Fruit fly (Drosophila melanogaster) whole organism, embryonic: ENCODE measurements around the gene CG12009.

Experiments used
- BEAF-32 ChIP-seq: fragments of 200-800 bp; sonication (Bioruptor generic); optimal IDR thresholded peaks from 3 replicates; lab custom pipeline; 2017; ENCODE audit warnings: missing biosample characterization, missing genetic modification characterization, mild to moderate bottlenecking, moderate library complexity, missing genetic modification reagents
- C15 ChIP-seq: fragments of 200-800 bp; sonication (Bioruptor generic); IDR thresholded peaks from 3 replicates; pipeline ENCODE4 v1.3.6; 2022; ENCODE audit warnings: missing biosample characterization, missing genetic modification characterization
- CG11093 ChIP-seq: fragments of 200-800 bp; sonication (Bioruptor generic); IDR thresholded peaks from 3 replicates; pipeline ENCODE4 v1.3.6; 2022; ENCODE audit warnings: missing biosample characterization, missing genetic modification characterization
- CG11398 ChIP-seq: fragments of 200-800 bp; sonication (Bioruptor generic); optimal IDR thresholded peaks from 2 replicates; lab custom pipeline; 2016; ENCODE audit warnings: missing biosample characterization, missing genetic modification characterization
- CG12104 ChIP-seq: fragments of 200-800 bp; sonication (Bioruptor generic); optimal IDR thresholded peaks from 3 replicates; lab custom pipeline; 2016; ENCODE audit warnings: missing biosample characterization, missing genetic modification characterization
- CG14050 ChIP-seq: fragments of 200-800 bp; sonication (Bioruptor generic); IDR thresholded peaks from 3 replicates; pipeline ENCODE4 v1.3.6; 2022; ENCODE audit warnings: missing biosample characterization, missing genetic modification characterization
- CG14441 ChIP-seq: fragments of 200-800 bp; sonication (Bioruptor generic); IDR thresholded peaks from 2 replicates; pipeline ENCODE4 v1.3.6; 2022; ENCODE audit warnings: missing biosample characterization, missing genetic modification characterization
- CG14667 ChIP-seq: fragments of 200-800 bp; sonication (Bioruptor generic); IDR thresholded peaks from 2 replicates; pipeline ENCODE4 v1.3.6; 2022; ENCODE audit warnings: missing biosample characterization, missing genetic modification characterization
- CG15601 ChIP-seq: fragments of 200-800 bp; sonication (Bioruptor generic); optimal IDR thresholded peaks from 3 replicates; lab custom pipeline; 2019; ENCODE audit warnings: missing biosample characterization, mild to moderate bottlenecking, missing genetic modification characterization, moderate library complexity
- CG17359 ChIP-seq: fragments of 200-800 bp; sonication (Bioruptor generic); optimal IDR thresholded peaks from 3 replicates; lab custom pipeline; 2018; ENCODE audit warnings: missing biosample characterization, mild to moderate bottlenecking, missing genetic modification characterization, moderate library complexity
- CG17612 ChIP-seq: fragments of 200-800 bp; sonication (Bioruptor generic); IDR thresholded peaks from 2 replicates; pipeline ENCODE4 v1.3.6; 2022; ENCODE audit warnings: missing biosample characterization, missing genetic modification characterization
- CG18619 ChIP-seq: fragments of 200-800 bp; sonication (Bioruptor generic); optimal IDR thresholded peaks from 3 replicates; lab custom pipeline; 2017; ENCODE audit warnings: missing biosample characterization, mild to moderate bottlenecking, missing genetic modification characterization
- CG2202 ChIP-seq: fragments of 200-800 bp; sonication (Bioruptor generic); optimal IDR thresholded peaks from 2 replicates; lab custom pipeline; 2018; ENCODE audit warnings: missing biosample characterization, mild to moderate bottlenecking, missing genetic modification characterization
- CG32772 ChIP-seq: fragments of 200-800 bp; sonication (Bioruptor generic); IDR thresholded peaks from 2 replicates; pipeline ENCODE4 v1.3.6; 2022; ENCODE audit warnings: missing biosample characterization, missing genetic modification characterization
- CG4424 ChIP-seq: fragments of 200-800 bp; sonication (Bioruptor generic); optimal IDR thresholded peaks from 3 replicates; lab custom pipeline; 2016; ENCODE audit warnings: missing biosample characterization, missing genetic modification characterization
- CG4707 ChIP-seq: fragments of 200-800 bp; sonication (Bioruptor generic); optimal IDR thresholded peaks from 2 replicates; lab custom pipeline; 2018; ENCODE audit warnings: missing biosample characterization, mild to moderate bottlenecking, missing genetic modification characterization, moderate library complexity
- CG6813 ChIP-seq: fragments of 200-800 bp; sonication (Bioruptor generic); optimal IDR thresholded peaks from 2 replicates; lab custom pipeline; 2017; ENCODE audit warnings: missing biosample characterization, missing genetic modification characterization, mild to moderate bottlenecking, moderate library complexity, missing genetic modification reagents
- CG7556 ChIP-seq: fragments of 200-800 bp; sonication (Bioruptor generic); optimal IDR thresholded peaks from 2 replicates; lab custom pipeline; 2017; ENCODE audit warnings: missing biosample characterization, mild to moderate bottlenecking, missing genetic modification characterization
- CG8089 ChIP-seq: fragments of 200-800 bp; sonication (Bioruptor generic); optimal IDR thresholded peaks from 3 replicates; lab custom pipeline; 2016; ENCODE audit warnings: missing biosample characterization, missing genetic modification characterization
- CG8281 ChIP-seq: fragments of 200-800 bp; sonication (Bioruptor generic); optimal IDR thresholded peaks from 2 replicates; lab custom pipeline; 2018; ENCODE audit warnings: missing biosample characterization, mild to moderate bottlenecking, missing genetic modification characterization, moderate library complexity
- CG9215 ChIP-seq: fragments of 200-800 bp; sonication (Bioruptor generic); IDR thresholded peaks from 2 replicates; pipeline ENCODE4 v1.3.6; 2022; ENCODE audit warnings: missing biosample characterization, missing genetic modification characterization
- Dp ChIP-seq: fragments of 200-800 bp; sonication (Bioruptor generic); optimal IDR thresholded peaks from 2 replicates; lab custom pipeline; 2018; ENCODE audit warnings: missing biosample characterization, mild to moderate bottlenecking, missing genetic modification characterization, moderate library complexity
- Dref ChIP-seq: fragments of 200-800 bp; sonication (Bioruptor generic); IDR thresholded peaks from 2 replicates; pipeline ENCODE4 v1.3.6; 2022; ENCODE audit warnings: missing biosample characterization, missing genetic modification characterization
- Elba2 ChIP-seq: fragments of 200-800 bp; sonication (Bioruptor generic); optimal IDR thresholded peaks from 3 replicates; lab custom pipeline; 2016; ENCODE audit warnings: missing biosample characterization, missing genetic modification characterization
- Fer1 ChIP-seq: fragments of 200-800 bp; sonication (Bioruptor generic); optimal IDR thresholded peaks from 2 replicates; lab custom pipeline; 2017; ENCODE audit warnings: missing biosample characterization, mild to moderate bottlenecking, missing genetic modification characterization
- Lhr ChIP-seq: fragments of 200-800 bp; sonication (Bioruptor generic); optimal IDR thresholded peaks from 3 replicates; lab custom pipeline; 2017; ENCODE audit warnings: mild to moderate bottlenecking, missing biosample characterization, missing genetic modification reagents, missing genetic modification characterization
- MBD-R2 ChIP-seq: fragments of 200-800 bp; sonication (Bioruptor generic); IDR thresholded peaks from 2 replicates; pipeline ENCODE4 v1.3.6; 2022; ENCODE audit warnings: missing biosample characterization, missing genetic modification characterization
- Nf-YC ChIP-seq: fragments of 200-800 bp; optimal IDR thresholded peaks from 3 replicates; lab custom pipeline; 2019; ENCODE audit warnings: missing biosample characterization, mild to moderate bottlenecking, missing genetic modification characterization, moderate library complexity
- bcd ChIP-seq: fragments of 200-800 bp; sonication (Bioruptor generic); optimal IDR thresholded peaks from 2 replicates; lab custom pipeline; 2017; ENCODE audit warnings: missing biosample characterization, mild to moderate bottlenecking, missing genetic modification characterization
- da ChIP-seq: fragments of 200-800 bp; sonication (Bioruptor generic); optimal IDR thresholded peaks from 2 replicates; lab custom pipeline; 2016; ENCODE audit warnings: missing biosample characterization, missing genetic modification characterization
- dimm ChIP-seq: fragments of 200-800 bp; sonication (Bioruptor generic); IDR thresholded peaks from 2 replicates; pipeline ENCODE4 v1.3.6; 2022; ENCODE audit warnings: missing biosample characterization, missing genetic modification characterization
- dmrt11E ChIP-seq: fragments of 200-800 bp; sonication (Bioruptor generic); optimal IDR thresholded peaks from 3 replicates; lab custom pipeline; 2018; ENCODE audit warnings: missing biosample characterization, mild to moderate bottlenecking, missing genetic modification characterization, moderate library complexity
- emc ChIP-seq: fragments of 200-800 bp; sonication (Bioruptor generic); optimal IDR thresholded peaks from 2 replicates; lab custom pipeline; 2016; ENCODE audit warnings: missing biosample characterization, missing genetic modification characterization
- fd64A ChIP-seq: fragments of 200-800 bp; sonication (Bioruptor generic); optimal IDR thresholded peaks from 3 replicates; lab custom pipeline; 2018; ENCODE audit warnings: missing biosample characterization, mild to moderate bottlenecking, missing genetic modification characterization
- gt ChIP-seq: fragments of 200-800 bp; sonication (Bioruptor generic); IDR thresholded peaks from 2 replicates; pipeline ENCODE4 v1.3.6; 2022; ENCODE audit warnings: missing biosample characterization, missing genetic modification characterization
- inv ChIP-seq: fragments of 200-800 bp; sonication (Bioruptor generic); IDR thresholded peaks from 2 replicates; pipeline ENCODE4 v1.3.6; 2022; ENCODE audit warnings: missing biosample characterization, missing genetic modification characterization; ENCODE audit not compliant: partially characterized antibody
- kay ChIP-seq: fragments of 200-800 bp; sonication (Bioruptor generic); optimal IDR thresholded peaks from 2 replicates; lab custom pipeline; 2016; ENCODE audit warnings: missing biosample characterization, missing genetic modification characterization
- kni ChIP-seq: fragments of 200-800 bp; sonication (Bioruptor generic); optimal IDR thresholded peaks from 3 replicates; lab custom pipeline; 2017; ENCODE audit warnings: mild to moderate bottlenecking, missing biosample characterization, missing genetic modification reagents, missing genetic modification characterization
- nau ChIP-seq: fragments of 200-800 bp; sonication (Bioruptor generic); optimal IDR thresholded peaks from 3 replicates; lab custom pipeline; 2017; ENCODE audit warnings: missing biosample characterization, mild to moderate bottlenecking, missing genetic modification characterization, missing genetic modification reagents
- org-1 ChIP-seq: fragments of 200-800 bp; sonication (Bioruptor generic); optimal IDR thresholded peaks from 2 replicates; lab custom pipeline; 2017; ENCODE audit warnings: missing biosample characterization, missing genetic modification characterization
- phol ChIP-seq: fragments of 200-800 bp; sonication (Bioruptor generic); optimal IDR thresholded peaks from 3 replicates; lab custom pipeline; 2018; ENCODE audit warnings: missing biosample characterization, mild to moderate bottlenecking, missing genetic modification characterization, moderate library complexity
- pzg ChIP-seq: fragments of 200-800 bp; sonication (Bioruptor generic); optimal IDR thresholded peaks from 3 replicates; lab custom pipeline; 2018; ENCODE audit warnings: missing biosample characterization, mild to moderate bottlenecking, missing genetic modification characterization, moderate library complexity
- ro ChIP-seq: fragments of 200-800 bp; sonication (Bioruptor generic); IDR thresholded peaks from 2 replicates; pipeline ENCODE4 v1.3.6; 2022; ENCODE audit warnings: missing biosample characterization, missing genetic modification characterization
- schlank ChIP-seq: fragments of 200-800 bp; sonication (Bioruptor generic); optimal IDR thresholded peaks from 2 replicates; lab custom pipeline; 2018; ENCODE audit warnings: missing biosample characterization, mild to moderate bottlenecking, missing genetic modification characterization
- tio ChIP-seq: fragments of 200-800 bp; sonication (Bioruptor generic); optimal IDR thresholded peaks from 2 replicates; lab custom pipeline; 2017; ENCODE audit warnings: missing biosample characterization, missing genetic modification characterization, inconsistent platforms
- trem ChIP-seq: fragments of 200-800 bp; optimal IDR thresholded peaks from 3 replicates; lab custom pipeline; 2019; ENCODE audit warnings: missing biosample characterization, mild to moderate bottlenecking, missing genetic modification characterization, moderate library complexity
- unpg ChIP-seq: fragments of 200-800 bp; sonication (Bioruptor generic); optimal IDR thresholded peaks from 3 replicates; lab custom pipeline; 2018; ENCODE audit warnings: missing biosample characterization, mild to moderate bottlenecking, missing genetic modification characterization, moderate library complexity
- wor ChIP-seq: fragments of 200-800 bp; sonication (Bioruptor generic); IDR thresholded peaks from 2 replicates; pipeline ENCODE4 v1.3.6; 2022; ENCODE audit warnings: missing biosample characterization, missing genetic modification characterization
- zfh1 ChIP-seq: fragments of 200-800 bp; sonication (Bioruptor generic); IDR thresholded peaks from 3 replicates; pipeline ENCODE4 v1.3.6; 2022; ENCODE audit warnings: missing biosample characterization, missing genetic modification characterization
- zfh2 ChIP-seq: fragments of 200-800 bp; sonication (Bioruptor generic); optimal IDR thresholded peaks from 2 replicates; lab custom pipeline; 2016; ENCODE audit warnings: missing biosample characterization, missing genetic modification characterization

Gene CG12009

dm6 chr3L:3251659-3252490 lies 39.4 kb upstream of the CG12009 start (continued):
- TF ChIP-seq ro (GFP tag; lab: Robert Waterston, UW) (no peak), emc (no peak), da (no peak), CG17359 (tag; lab: Kevin White, UChicago) (no peak), gt (GFP tag; lab: Robert Waterston, UW) (no peak), CG11398 (GFP tag; lab: Kevin White, UChicago) (no peak), CG4707 (no peak), CG15601 (tag; lab: Kevin White, UChicago) (no peak), kni (GFP tag; lab: Kevin White, UChicago) (no peak), Elba2 (GFP tag; lab: Kevin White, UChicago) (no peak), CG14667 (no peak), CG8089 (no peak), BEAF-32 (GFP tag; lab: Kevin White, UChicago) (no peak), dimm (no peak), zfh2 (GFP tag; lab: Kevin White, UChicago) (no peak), bcd (no peak), unpg (GFP tag; lab: Kevin White, UChicago) (no peak), phol (tag; lab: Kevin White, UChicago) (no peak), fd64A (GFP tag; lab: Kevin White, UChicago) (no peak), CG8281 (tag; lab: Kevin White, UChicago) (no peak), CG6813 (GFP tag; lab: Kevin White, UChicago) (no peak), CG7556 (GFP tag; lab: Kevin White, UChicago) (no peak), inv (GFP tag; lab: Robert Waterston, UW) (no peak), dmrt11E (no peak), nau (no peak), CG2202 (no peak), CG14050 (GFP tag; lab: Robert Waterston, UW) (no peak), tio (no peak), pzg (GFP tag; lab: Kevin White, UChicago) (no peak), trem (tag; lab: Kevin White, UChicago) (no peak), C15 (GFP tag; lab: Robert Waterston, UW) (no peak), CG18619 (GFP tag; lab: Kevin White, UChicago) (no peak), Nf-YC (tag; lab: Kevin White, UChicago) (no peak), Dp (GFP tag; lab: Kevin White, UChicago) (peak; percentile 27), CG17612 (GFP tag; lab: Robert Waterston, UW) (no peak), zfh1 (no peak), CG11093 (GFP tag; lab: Robert Waterston, UW) (no peak), Fer1 (GFP tag; lab: Kevin White, UChicago) (no peak), Dref (GFP tag; lab: Robert Waterston, UW) (peak; percentile 49), CG4424 (no peak), CG32772 (GFP tag; lab: Robert Waterston, UW) (no peak), Lhr (no peak), CG12104 (no peak), CG14441 (no peak), schlank (tag; lab: Kevin White, UChicago) (no peak), wor (GFP tag; lab: Robert Waterston, UW) (no peak), org-1 (GFP tag; lab: Kevin White, UChicago) (no peak), kay (GFP tag; lab: Kevin White, UChicago) (no peak), CG9215 (GFP tag; lab: Robert Waterston, UW) (no peak), MBD-R2 (GFP tag; lab: Robert Waterston, UW) (no peak)
